Worm (Caenorhabditis elegans) whole organism, late embryonic: ENCODE data around the gene K02F3.12.

Experiments
- lin-11 ChIP-seq: fragments of 200-800 bp; sonication (Bioruptor generic); optimal IDR thresholded peaks from 2 replicates; lab custom pipeline; 2018; ENCODE audit warnings: mild to moderate bottlenecking, missing genetic modification characterization, missing compliant biosample characterization
- nfya-1 ChIP-seq: sonication (generic microtip); optimal IDR thresholded peaks from 2 replicates; lab custom pipeline; 2017; ENCODE audit warnings: missing genetic modification characterization, mild to moderate bottlenecking, missing compliant biosample characterization, antibody characterized with exemption, moderate library complexity
- pha-4 ChIP-seq: fragments of 150-350 bp; optimal IDR thresholded peaks from 2 replicates; lab custom pipeline; 2018; ENCODE audit warnings: missing biosample characterization, missing genetic modification reagents, missing genetic modification characterization

ce11 chrIII:815845-816244 lies 40.5 kb upstream of the K02F3.12 start, which contains the start of gene dac-1:
- TF ChIP-seq pha-4 (tag; lab: Kevin White, UChicago): no peak
- no peak for TF ChIP-seq nfya-1 (tag; lab: Kevin White, UChicago)
- TF ChIP-seq lin-11 (tag; lab: Kevin White, UChicago): no peak
